Fruit fly (Drosophila melanogaster) whole organism, embryonic: ENCODE measurements around the gene CG8326.

Experiments used
- Atf3 ChIP-seq: fragments of 200-800 bp; sonication (Bioruptor generic); optimal IDR thresholded peaks from 3 replicates; lab custom pipeline; 2016; ENCODE audit warnings: missing biosample characterization, missing genetic modification characterization
- Bteb2 ChIP-seq: fragments of 200-800 bp; sonication (Bioruptor generic); optimal IDR thresholded peaks from 2 replicates; lab custom pipeline; 2016; ENCODE audit warnings: missing biosample characterization, missing genetic modification characterization
- CG10267 ChIP-seq: fragments of 200-800 bp; sonication (Bioruptor generic); optimal IDR thresholded peaks from 2 replicates; lab custom pipeline; 2018; ENCODE audit warnings: missing biosample characterization, mild to moderate bottlenecking, missing genetic modification characterization, moderate library complexity
- CG11398 ChIP-seq: fragments of 200-800 bp; sonication (Bioruptor generic); optimal IDR thresholded peaks from 2 replicates; lab custom pipeline; 2016; ENCODE audit warnings: missing biosample characterization, missing genetic modification characterization
- CG11695 ChIP-seq: fragments of 200-800 bp; sonication (Bioruptor generic); IDR thresholded peaks from 3 replicates; pipeline ENCODE4 v1.3.6; 2022; ENCODE audit warnings: missing biosample characterization, missing genetic modification characterization
- CG16779 ChIP-seq: fragments of 200-800 bp; sonication (Bioruptor generic); IDR thresholded peaks from 2 replicates; pipeline ENCODE4 v1.3.6; 2022; ENCODE audit warnings: missing biosample characterization, missing genetic modification characterization
- CG17359 ChIP-seq: fragments of 200-800 bp; sonication (Bioruptor generic); optimal IDR thresholded peaks from 3 replicates; lab custom pipeline; 2018; ENCODE audit warnings: missing biosample characterization, mild to moderate bottlenecking, missing genetic modification characterization, moderate library complexity
- CG30403 ChIP-seq: fragments of 200-800 bp; sonication (Bioruptor generic); optimal IDR thresholded peaks from 3 replicates; lab custom pipeline; 2016; ENCODE audit warnings: missing biosample characterization, missing genetic modification characterization
- CG31388 ChIP-seq: fragments of 200-800 bp; sonication (Bioruptor generic); optimal IDR thresholded peaks from 2 replicates; lab custom pipeline; 2016; ENCODE audit warnings: missing biosample characterization, missing genetic modification characterization
- CG33213 ChIP-seq: fragments of 200-800 bp; sonication (Bioruptor generic); optimal IDR thresholded peaks from 3 replicates; lab custom pipeline; 2016; ENCODE audit warnings: missing biosample characterization, missing genetic modification characterization
- CG6765 ChIP-seq: fragments of 200-800 bp; sonication (Bioruptor generic); optimal IDR thresholded peaks from 3 replicates; lab custom pipeline; 2017; ENCODE audit warnings: missing biosample characterization, mild to moderate bottlenecking, missing genetic modification characterization
- CG8359 ChIP-seq: fragments of 200-800 bp; sonication (Bioruptor generic); optimal IDR thresholded peaks from 2 replicates; lab custom pipeline; 2017; ENCODE audit warnings: missing biosample characterization, mild to moderate bottlenecking, missing genetic modification characterization, borderline replicate concordance
- CkIIα-i1 ChIP-seq: fragments of 200-800 bp; sonication (Bioruptor generic); IDR thresholded peaks from 2 replicates; pipeline ENCODE4 v1.3.6; 2022; ENCODE audit warnings: missing biosample characterization, missing genetic modification characterization
- CrebB ChIP-seq: fragments of 200-800 bp; sonication (Bioruptor generic); optimal IDR thresholded peaks from 3 replicates; lab custom pipeline; 2018; ENCODE audit warnings: missing biosample characterization, mild to moderate bottlenecking, missing genetic modification characterization
- Dad ChIP-seq: fragments of 200-800 bp; sonication (Bioruptor generic); optimal IDR thresholded peaks from 3 replicates; lab custom pipeline; 2016; ENCODE audit warnings: missing biosample characterization, missing genetic modification characterization
- Neu2 ChIP-seq: fragments of 200-800 bp; sonication (Bioruptor generic); optimal IDR thresholded peaks from 3 replicates; lab custom pipeline; 2016; ENCODE audit warnings: missing biosample characterization, missing genetic modification characterization, borderline replicate concordance
- Nf-YB ChIP-seq: fragments of 200-800 bp; sonication (Bioruptor generic); optimal IDR thresholded peaks from 3 replicates; lab custom pipeline; 2019; ENCODE audit warnings: missing biosample characterization, mild to moderate bottlenecking, missing genetic modification characterization, moderate library complexity
- Oli ChIP-seq: fragments of 200-800 bp; sonication (Bioruptor generic); optimal IDR thresholded peaks from 2 replicates; lab custom pipeline; 2018; ENCODE audit warnings: missing biosample characterization, mild to moderate bottlenecking, missing genetic modification characterization, moderate library complexity
- Pdp1 ChIP-seq, 2 experiments: fragments of 200-800 bp; sonication (Bioruptor generic); optimal IDR thresholded peaks; 3 replicates each; lab custom pipeline; 2016; ENCODE audit warnings: missing biosample characterization in 2 of 2, missing genetic modification characterization in 2 of 2, mild to moderate bottlenecking in 1 of 2, moderate library complexity in 1 of 2
- Poxn ChIP-seq: fragments of 200-800 bp; sonication (Bioruptor generic); IDR thresholded peaks from 2 replicates; pipeline ENCODE4 v1.3.6; 2022; ENCODE audit warnings: missing biosample characterization, missing genetic modification characterization
- Sry-β ChIP-seq: fragments of 200-800 bp; sonication (Bioruptor generic); optimal IDR thresholded peaks from 2 replicates; lab custom pipeline; 2018; ENCODE audit warnings: missing biosample characterization, mild to moderate bottlenecking, missing genetic modification characterization, moderate library complexity
- Trl ChIP-seq, 3 experiments: fragments of >200 bp in 2 of 3; fragments of 200-800 bp in 1 of 3; sonication (Bioruptor generic) in 1 of 3; optimal IDR thresholded peaks; 2 replicates in 1 of 3; 3 replicates in 2 of 3; lab custom pipeline; 2016 to 2017; ENCODE audit warnings: missing biosample characterization in 1 of 3, missing genetic modification characterization in 1 of 3
- Xrp1 ChIP-seq: fragments of 200-800 bp; sonication (Bioruptor generic); IDR thresholded peaks from 2 replicates; pipeline ENCODE4 v1.3.6; 2022; ENCODE audit warnings: missing biosample characterization, missing genetic modification characterization
- ap ChIP-seq: fragments of 200-800 bp; sonication (Bioruptor generic); IDR thresholded peaks from 2 replicates; pipeline ENCODE4 v1.3.6; 2022; ENCODE audit warnings: missing biosample characterization, missing genetic modification characterization
- cas ChIP-seq: fragments of 200-800 bp; sonication (Bioruptor generic); IDR thresholded peaks from 2 replicates; pipeline ENCODE4 v1.3.6; 2022; ENCODE audit warnings: missing biosample characterization, missing genetic modification characterization
- corto ChIP-seq: fragments of 200-800 bp; sonication (Bioruptor generic); optimal IDR thresholded peaks from 2 replicates; lab custom pipeline; 2016; ENCODE audit warnings: missing biosample characterization, mild to moderate bottlenecking, missing genetic modification characterization, moderate library complexity
- crp ChIP-seq, 2 experiments: fragments of 200-800 bp; sonication (Bioruptor generic); optimal IDR thresholded peaks; 2 replicates in 1 of 2; 3 replicates in 1 of 2; lab custom pipeline; 2017; ENCODE audit warnings: missing biosample characterization in 2 of 2, missing genetic modification characterization in 2 of 2, mild to moderate bottlenecking in 1 of 2, moderate library complexity in 1 of 2
- dan ChIP-seq: fragments of 200-800 bp; sonication (Bioruptor generic); IDR thresholded peaks from 2 replicates; pipeline ENCODE4 v1.3.6; 2022; ENCODE audit warnings: missing biosample characterization, missing genetic modification characterization
- dati ChIP-seq: fragments of 200-800 bp; sonication (Bioruptor generic); IDR thresholded peaks from 2 replicates; pipeline ENCODE4 v1.3.6; 2022; ENCODE audit warnings: missing biosample characterization, missing genetic modification characterization
- eyg ChIP-seq: fragments of 200-800 bp; sonication (Bioruptor generic); optimal IDR thresholded peaks from 3 replicates; lab custom pipeline; 2016; ENCODE audit warnings: missing biosample characterization, missing genetic modification characterization
- fd102C ChIP-seq: fragments of 200-800 bp; sonication (Bioruptor generic); optimal IDR thresholded peaks from 2 replicates; lab custom pipeline; 2018; ENCODE audit warnings: missing biosample characterization, mild to moderate bottlenecking, missing genetic modification characterization, moderate library complexity
- her ChIP-seq: fragments of 200-800 bp; sonication (Bioruptor generic); optimal IDR thresholded peaks from 2 replicates; lab custom pipeline; 2016; ENCODE audit warnings: missing biosample characterization, missing genetic modification characterization
- hkb ChIP-seq, 2 experiments: fragments of 200-800 bp in 1 of 2; fragments of >200 bp in 1 of 2; sonication (Bioruptor generic) in 1 of 2; IDR thresholded peaks in 1 of 2; optimal IDR thresholded peaks in 1 of 2; 2 replicates each; pipeline versions ENCODE4 v1.3.6 to Lab custom; 2017 to 2022; ENCODE audit warnings: missing biosample characterization in 1 of 2, missing genetic modification characterization in 1 of 2
- kay ChIP-seq: fragments of 200-800 bp; sonication (Bioruptor generic); optimal IDR thresholded peaks from 2 replicates; lab custom pipeline; 2016; ENCODE audit warnings: missing biosample characterization, missing genetic modification characterization
- lov ChIP-seq, 2 experiments: fragments of 200-800 bp in 1 of 2; fragments of >200 bp in 1 of 2; sonication (Bioruptor generic) in 1 of 2; IDR thresholded peaks in 1 of 2; optimal IDR thresholded peaks in 1 of 2; 2 replicates in 1 of 2; 3 replicates in 1 of 2; pipeline versions ENCODE4 v1.3.6 to Lab custom; 2017 to 2022; ENCODE audit warnings: missing biosample characterization in 1 of 2, missing genetic modification characterization in 1 of 2
- maf-S ChIP-seq: fragments of 200-800 bp; sonication (Bioruptor generic); optimal IDR thresholded peaks from 2 replicates; lab custom pipeline; 2016; ENCODE audit warnings: missing biosample characterization, missing genetic modification characterization
- mam ChIP-seq: fragments of 200-800 bp; sonication (Bioruptor generic); optimal IDR thresholded peaks from 3 replicates; lab custom pipeline; 2016; ENCODE audit warnings: missing biosample characterization, missing genetic modification characterization
- mirr ChIP-seq: fragments of 200-800 bp; sonication (Bioruptor generic); optimal IDR thresholded peaks from 3 replicates; lab custom pipeline; 2018; ENCODE audit warnings: missing biosample characterization, mild to moderate bottlenecking, missing genetic modification characterization
- nerfin-2 ChIP-seq: fragments of 200-800 bp; sonication (Bioruptor generic); IDR thresholded peaks from 2 replicates; pipeline ENCODE4 v1.3.6; 2022; ENCODE audit warnings: missing biosample characterization, missing genetic modification characterization; ENCODE audit not compliant: partially characterized antibody
- nom ChIP-seq: fragments of 200-800 bp; sonication (Bioruptor generic); optimal IDR thresholded peaks from 2 replicates; lab custom pipeline; 2017; ENCODE audit warnings: missing biosample characterization, missing genetic modification characterization, mild to moderate bottlenecking, moderate library complexity, missing genetic modification reagents
- onecut ChIP-seq: fragments of 200-800 bp; sonication (Bioruptor generic); IDR thresholded peaks from 2 replicates; pipeline ENCODE4 v1.3.6; 2022; ENCODE audit warnings: missing biosample characterization, missing genetic modification characterization
- psq ChIP-seq: fragments of 200-800 bp; sonication (Bioruptor generic); optimal IDR thresholded peaks from 2 replicates; lab custom pipeline; 2017; ENCODE audit warnings: missing biosample characterization, missing genetic modification characterization
- ro ChIP-seq: fragments of 200-800 bp; sonication (Bioruptor generic); IDR thresholded peaks from 2 replicates; pipeline ENCODE4 v1.3.6; 2022; ENCODE audit warnings: missing biosample characterization, missing genetic modification characterization
- run ChIP-seq: fragments of 200-800 bp; sonication (Bioruptor generic); optimal IDR thresholded peaks from 3 replicates; lab custom pipeline; 2018; ENCODE audit warnings: missing biosample characterization, mild to moderate bottlenecking, missing genetic modification characterization
- stc ChIP-seq: fragments of 200-800 bp; sonication (Bioruptor generic); IDR thresholded peaks from 2 replicates; pipeline ENCODE4 v1.3.6; 2022; ENCODE audit warnings: missing biosample characterization, missing genetic modification characterization
- tio ChIP-seq: fragments of 200-800 bp; sonication (Bioruptor generic); optimal IDR thresholded peaks from 2 replicates; lab custom pipeline; 2017; ENCODE audit warnings: missing biosample characterization, missing genetic modification characterization, inconsistent platforms
- tup ChIP-seq: fragments of 200-800 bp; sonication (Bioruptor generic); optimal IDR thresholded peaks from 2 replicates; lab custom pipeline; 2016; ENCODE audit warnings: missing biosample characterization, mild to moderate bottlenecking, missing genetic modification characterization, moderate library complexity
- usp ChIP-seq: fragments of >200 bp; optimal IDR thresholded peaks from 2 replicates; lab custom pipeline; 2017; ENCODE audit warnings: missing biosample characterization, missing genetic modification characterization
- zen ChIP-seq: fragments of 200-800 bp; sonication (Bioruptor generic); optimal IDR thresholded peaks from 3 replicates; lab custom pipeline; 2018; ENCODE audit warnings: missing biosample characterization, mild to moderate bottlenecking, missing genetic modification characterization, moderate library complexity
- zf30C ChIP-seq: fragments of 200-800 bp; sonication (Bioruptor generic); optimal IDR thresholded peaks from 3 replicates; lab custom pipeline; 2018; ENCODE audit warnings: missing biosample characterization, mild to moderate bottlenecking, missing genetic modification characterization

CG8326 gene

DNA sequence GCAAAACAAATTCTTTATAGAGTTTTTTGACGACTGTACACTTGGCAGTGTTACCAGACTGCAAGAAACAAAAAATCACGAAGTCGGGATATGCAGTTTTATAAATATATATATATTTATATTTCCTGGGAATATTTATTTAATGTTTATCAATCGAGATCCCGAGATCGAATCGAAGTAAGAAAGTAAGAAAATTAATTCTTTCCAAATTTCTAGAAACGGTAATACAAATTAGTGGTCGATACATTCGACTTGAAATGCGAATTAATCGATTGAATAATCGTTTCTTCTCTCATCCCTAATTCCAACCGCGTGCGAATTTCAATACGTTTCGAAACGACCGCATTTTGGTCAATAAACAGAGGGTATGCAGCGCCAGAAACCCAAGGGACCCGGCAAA, 6.7 kb upstream of the CG8326 start, which contains the start of the genes CG8289 and CG5800 (continued):
- TF ChIP-seq cas (GFP tag; lab: Robert Waterston, UW) (no peak), CG30403 (GFP tag; lab: Kevin White, UChicago) (peak; percentile 17), mirr (GFP tag; lab: Kevin White, UChicago) (no peak), stc (GFP tag; lab: Robert Waterston, UW) (no peak), maf-S (GFP tag; lab: Kevin White, UChicago) (no peak), dan (GFP tag; lab: Robert Waterston, UW) (no peak), CG11695 (GFP tag; lab: Robert Waterston, UW) (no peak), Atf3 (GFP tag; lab: Kevin White, UChicago) (no peak), ap (GFP tag; lab: Robert Waterston, UW) (no peak), CG11398 (no peak), CG16779 (GFP tag; lab: Robert Waterston, UW) (no peak), zen (tag; lab: Kevin White, UChicago) (no peak), Poxn (GFP tag; lab: Robert Waterston, UW) (no peak), fd102C (no peak), run (tag; lab: Kevin White, UChicago) (no peak), nom (GFP tag; lab: Kevin White, UChicago) (no peak), Neu2 (GFP tag; lab: Kevin White, UChicago) (no peak), crp (GFP tag; optimal IDR thresholded peaks at IDR 0.05; lab: Kevin White, UChicago) (no peak), nerfin-2 (GFP tag; lab: Robert Waterston, UW) (0 out of 2 replicates have a peak, but pooled peaks have one; percentile 13), usp (GFP tag; lab: Kevin White, UChicago) (no peak), tio (GFP tag; lab: Kevin White, UChicago) (no peak), kay (no peak), Sry-β (no peak), lov (optimal IDR thresholded peaks at IDR 0.05; lab: Kevin White, UChicago) (no peak), lov (GFP tag; IDR thresholded peaks at IDR 0.05; lab: Robert Waterston, UW) (no peak), Dad (GFP tag; lab: Kevin White, UChicago) (no peak), CG6765 (GFP tag; lab: Kevin White, UChicago) (no peak), psq (GFP tag; lab: Kevin White, UChicago) (no peak), Nf-YB (GFP tag; lab: Kevin White, UChicago) (no peak), corto (GFP tag; lab: Kevin White, UChicago) (no peak), CG31388 (GFP tag; lab: Kevin White, UChicago) (no peak), CkIIα-i1 (GFP tag; lab: Robert Waterston, UW) (no peak), tup (GFP tag; lab: Kevin White, UChicago) (no peak), CrebB (no peak), mam (GFP tag; lab: Kevin White, UChicago) (no peak), Xrp1 (no peak), Trl (optimal IDR thresholded peaks at IDR 0.05; lab: Kevin White, UChicago) (no peak), Trl (GFP tag; optimal IDR thresholded peaks at IDR 0.05; lab: Kevin White, UChicago) (no peak), eyg (no peak), CG8359 (GFP tag; lab: Kevin White, UChicago) (no peak), Oli (tag; lab: Kevin White, UChicago) (no peak), zf30C (peak; percentile 59), ro (GFP tag; lab: Robert Waterston, UW) (no peak), hkb (optimal IDR thresholded peaks at IDR 0.05; lab: Kevin White, UChicago) (no peak), hkb (GFP tag; IDR thresholded peaks at IDR 0.05; lab: Robert Waterston, UW) (no peak), Pdp1 (GFP tag; optimal IDR thresholded peaks at IDR 0.05; lab: Kevin White, UChicago) (no peak), onecut (GFP tag; lab: Robert Waterston, UW) (no peak), CG10267 (tag; lab: Kevin White, UChicago) (peak; percentile 71), CG17359 (tag; lab: Kevin White, UChicago) (no peak), her (GFP tag; lab: Kevin White, UChicago) (no peak), Bteb2 (no peak), dati (GFP tag; lab: Robert Waterston, UW) (no peak), CG33213 (no peak)
